Worm (Caenorhabditis elegans) whole organism, L1 larva: Measurements from ENCODE around the gene T05A8.11.

ENCODE experiments used
- C04F5.9 ChIP-seq: sonication (generic microtip); optimal IDR thresholded peaks from 2 replicates; lab custom pipeline; 2016; ENCODE audit warnings: missing genetic modification characterization, missing compliant biosample characterization
- C16A3.4 ChIP-seq: fragments of 150-350 bp; optimal IDR thresholded peaks from 2 replicates; lab custom pipeline; 2014; ENCODE audit warnings: missing biosample characterization, missing genetic modification characterization
- F16B12.6 ChIP-seq: fragments of 150-350 bp; optimal IDR thresholded peaks from 2 replicates; lab custom pipeline; 2014; ENCODE audit warnings: missing biosample characterization, missing genetic modification characterization
- Y116A8C.19 ChIP-seq: sonication (generic microtip); optimal IDR thresholded peaks from 2 replicates; lab custom pipeline; 2016; ENCODE audit warnings: missing compliant biosample characterization, missing genetic modification characterization, borderline replicate concordance
- aha-1 ChIP-seq: fragments of 150-350 bp; optimal IDR thresholded peaks from 2 replicates; lab custom pipeline; 2014; ENCODE audit warnings: missing biosample characterization, missing genetic modification characterization
- alr-1 ChIP-seq: fragments of 200-800 bp; sonication (Bioruptor generic); optimal IDR thresholded peaks from 2 replicates; lab custom pipeline; 2018; ENCODE audit warnings: borderline replicate concordance, mild to moderate bottlenecking, missing genetic modification characterization, missing compliant biosample characterization
- aly-2 ChIP-seq: fragments of 150-350 bp; optimal IDR thresholded peaks from 2 replicates; lab custom pipeline; 2014; ENCODE audit warnings: missing biosample characterization, missing genetic modification characterization
- ama-1 ChIP-seq: fragments of 150-350 bp; optimal IDR thresholded peaks from 2 replicates; lab custom pipeline; 2014
- blmp-1 ChIP-seq: fragments of 150-350 bp; optimal IDR thresholded peaks from 2 replicates; lab custom pipeline; 2014; ENCODE audit warnings: missing biosample characterization, missing genetic modification characterization
- ceh-82 ChIP-seq, 3 experiments: fragments of 150-350 bp in 1 of 3; sonication (generic microtip) in 2 of 3; optimal IDR thresholded peaks; 2 replicates each; lab custom pipeline; 2014 to 2017; ENCODE audit warnings: missing biosample characterization in 3 of 3, missing genetic modification characterization in 3 of 3
- ces-1 ChIP-seq: fragments of 150-350 bp; optimal IDR thresholded peaks from 2 replicates; lab custom pipeline; 2014; ENCODE audit warnings: missing biosample characterization, missing genetic modification reagents, missing genetic modification characterization
- dpl-1 ChIP-seq, 3 experiments: fragments of 150-350 bp in 2 of 3; sonication (generic microtip) in 1 of 3; optimal IDR thresholded peaks; 2 replicates each; lab custom pipeline; 2014 to 2017; ENCODE audit warnings: missing biosample characterization in 3 of 3, missing genetic modification characterization in 3 of 3, missing genetic modification reagents in 3 of 3
- dsc-1 ChIP-seq: sonication (generic microtip); optimal IDR thresholded peaks from 2 replicates; lab custom pipeline; 2016; ENCODE audit warnings: mild to moderate bottlenecking, missing genetic modification characterization, missing compliant biosample characterization
- egl-13 ChIP-seq: sonication (generic microtip); optimal IDR thresholded peaks from 2 replicates; lab custom pipeline; 2016; ENCODE audit warnings: missing genotype, missing genetic modification reagents, missing genetic modification characterization, missing compliant biosample characterization
- egl-27 ChIP-seq, 2 experiments: fragments of 150-350 bp in 1 of 2; sonication (generic microtip); optimal IDR thresholded peaks; 3 replicates each; lab custom pipeline; 2017 to 2018; ENCODE audit warnings: missing biosample characterization in 2 of 2, missing genetic modification characterization in 2 of 2, missing genetic modification reagents in 2 of 2
- elt-2 ChIP-seq: sonication (generic microtip); optimal IDR thresholded peaks from 2 replicates; lab custom pipeline; 2016; ENCODE audit warnings: missing genetic modification characterization, mild to moderate bottlenecking, inconsistent platforms, missing compliant biosample characterization, missing genetic modification reagents
- ets-5 ChIP-seq: fragments of 200-800 bp; sonication (Bioruptor generic); IDR thresholded peaks from 2 replicates; pipeline ENCODE4 v1.3.6; 2022; ENCODE audit warnings: missing genetic modification characterization, missing compliant biosample characterization
- fkh-10 ChIP-seq: sonication (generic microtip); optimal IDR thresholded peaks from 2 replicates; lab custom pipeline; 2017; ENCODE audit warnings: missing biosample characterization, missing genetic modification reagents, missing genetic modification characterization
- fos-1 ChIP-seq: fragments of 150-350 bp; optimal IDR thresholded peaks from 2 replicates; lab custom pipeline; 2014; ENCODE audit warnings: missing biosample characterization, missing genetic modification characterization
- grh-1 ChIP-seq: fragments of 200-800 bp; sonication (Bioruptor generic); IDR thresholded peaks from 2 replicates; pipeline ENCODE4 v1.3.6; 2022; ENCODE audit warnings: missing genetic modification reagents, missing genetic modification characterization, missing compliant biosample characterization
- irx-1 ChIP-seq: sonication (generic microtip); optimal IDR thresholded peaks from 2 replicates; lab custom pipeline; 2016; ENCODE audit warnings: missing genetic modification characterization, missing compliant biosample characterization
- isw-1 ChIP-seq: fragments of 200-800 bp; sonication (Bioruptor generic); IDR thresholded peaks from 2 replicates; pipeline ENCODE4 v1.3.6; 2022; ENCODE audit warnings: missing genetic modification characterization, missing compliant biosample characterization
- jun-1 ChIP-seq: fragments of 150-350 bp; optimal IDR thresholded peaks from 2 replicates; lab custom pipeline; 2014; ENCODE audit warnings: missing biosample characterization, missing genetic modification reagents, missing genetic modification characterization
- lin-13 ChIP-seq: fragments of 150-350 bp; optimal IDR thresholded peaks from 2 replicates; lab custom pipeline; 2014; ENCODE audit warnings: missing biosample characterization, missing genetic modification reagents, missing genetic modification characterization
- lin-35 ChIP-seq, 2 experiments: fragments of 150-350 bp; optimal IDR thresholded peaks; 2 replicates each; lab custom pipeline; 2014; ENCODE audit warnings: missing biosample characterization in 2 of 2, missing genetic modification characterization in 2 of 2, missing genetic modification reagents in 2 of 2
- lin-39 ChIP-seq: fragments of 150-350 bp; optimal IDR thresholded peaks from 2 replicates; lab custom pipeline; 2014; ENCODE audit warnings: missing biosample characterization, missing genetic modification reagents, missing genetic modification characterization
- lsy-2 ChIP-seq, 2 experiments: fragments of 150-350 bp; optimal IDR thresholded peaks; 2 replicates each; lab custom pipeline; 2014; ENCODE audit warnings: missing biosample characterization in 2 of 2, missing genetic modification characterization in 2 of 2
- mab-9 ChIP-seq: fragments of 200-800 bp; sonication (Bioruptor generic); IDR thresholded peaks from 2 replicates; pipeline ENCODE4 v1.3.6; 2022; ENCODE audit warnings: missing genetic modification reagents, missing genetic modification characterization, missing compliant biosample characterization
- mdl-1 ChIP-seq, 2 experiments: fragments of 150-350 bp; optimal IDR thresholded peaks; 2 replicates each; lab custom pipeline; 2014 to 2017; ENCODE audit warnings: missing biosample characterization in 2 of 2, missing genetic modification characterization in 2 of 2, inconsistent platforms in 1 of 2
- mef-2 ChIP-seq: fragments of 150-350 bp; optimal IDR thresholded peaks from 2 replicates; lab custom pipeline; 2014; ENCODE audit warnings: missing biosample characterization, missing genetic modification characterization
- mep-1 ChIP-seq: fragments of 150-350 bp; optimal IDR thresholded peaks from 2 replicates; lab custom pipeline; 2014; ENCODE audit warnings: missing biosample characterization, missing genetic modification characterization
- nhr-11 ChIP-seq: fragments of 150-350 bp; optimal IDR thresholded peaks from 2 replicates; lab custom pipeline; 2014; ENCODE audit warnings: missing biosample characterization, missing genetic modification characterization
- nhr-12 ChIP-seq: sonication (generic microtip); optimal IDR thresholded peaks from 2 replicates; lab custom pipeline; 2017; ENCODE audit warnings: missing biosample characterization, missing genetic modification characterization
- nhr-20 ChIP-seq: sonication (generic microtip); optimal IDR thresholded peaks from 2 replicates; lab custom pipeline; 2016; ENCODE audit warnings: mild to moderate bottlenecking, missing genetic modification characterization, missing compliant biosample characterization
- nhr-47 ChIP-seq: sonication (generic microtip); optimal IDR thresholded peaks from 2 replicates; lab custom pipeline; 2016; ENCODE audit warnings: mild to moderate bottlenecking, missing genetic modification characterization, moderate library complexity, missing compliant biosample characterization
- nhr-84 ChIP-seq: sonication (generic microtip); optimal IDR thresholded peaks from 2 replicates; lab custom pipeline; 2017; ENCODE audit warnings: missing biosample characterization, missing genetic modification characterization
- nhr-85 ChIP-seq: sonication (generic microtip); peaks from one replicate; lab custom pipeline; 2016; ENCODE audit warnings: missing genetic modification characterization, inconsistent platforms, missing compliant biosample characterization
- pqm-1 ChIP-seq: sonication (generic microtip); optimal IDR thresholded peaks from 3 replicates; lab custom pipeline; 2017; ENCODE audit warnings: missing biosample characterization, missing genetic modification characterization
- skn-1 ChIP-seq: fragments of 150-350 bp; optimal IDR thresholded peaks from 2 replicates; lab custom pipeline; 2014; ENCODE audit warnings: missing biosample characterization, missing genetic modification characterization
- sptf-1 ChIP-seq: fragments of 150-350 bp; optimal IDR thresholded peaks from 2 replicates; lab custom pipeline; 2014; ENCODE audit warnings: missing biosample characterization, missing genetic modification characterization
- sup-37 ChIP-seq: fragments of 200-800 bp; sonication (Bioruptor generic); optimal IDR thresholded peaks from 2 replicates; lab custom pipeline; 2018; ENCODE audit warnings: mild to moderate bottlenecking, missing genetic modification characterization, missing compliant biosample characterization
- tlp-1 ChIP-seq: fragments of 150-350 bp; optimal IDR thresholded peaks from 2 replicates; lab custom pipeline; 2014; ENCODE audit warnings: missing biosample characterization, missing genetic modification characterization
- unc-130 ChIP-seq: fragments of 150-350 bp; optimal IDR thresholded peaks from 2 replicates; lab custom pipeline; 2017; ENCODE audit warnings: missing biosample characterization, missing genetic modification characterization, inconsistent platforms
- unc-62 ChIP-seq: fragments of 150-350 bp; optimal IDR thresholded peaks from 2 replicates; lab custom pipeline; 2014; ENCODE audit warnings: missing biosample characterization, missing genetic modification reagents, missing genetic modification characterization
- vab-15 ChIP-seq: sonication (generic microtip); optimal IDR thresholded peaks from 2 replicates; lab custom pipeline; 2017; ENCODE audit warnings: missing genotype, mild to moderate bottlenecking, missing genetic modification characterization, missing compliant biosample characterization
- xbp-1 ChIP-seq: sonication (generic microtip); optimal IDR thresholded peaks from 2 replicates; lab custom pipeline; 2016; ENCODE audit warnings: missing genetic modification characterization, missing compliant biosample characterization

T05A8.11 gene

DNA sequence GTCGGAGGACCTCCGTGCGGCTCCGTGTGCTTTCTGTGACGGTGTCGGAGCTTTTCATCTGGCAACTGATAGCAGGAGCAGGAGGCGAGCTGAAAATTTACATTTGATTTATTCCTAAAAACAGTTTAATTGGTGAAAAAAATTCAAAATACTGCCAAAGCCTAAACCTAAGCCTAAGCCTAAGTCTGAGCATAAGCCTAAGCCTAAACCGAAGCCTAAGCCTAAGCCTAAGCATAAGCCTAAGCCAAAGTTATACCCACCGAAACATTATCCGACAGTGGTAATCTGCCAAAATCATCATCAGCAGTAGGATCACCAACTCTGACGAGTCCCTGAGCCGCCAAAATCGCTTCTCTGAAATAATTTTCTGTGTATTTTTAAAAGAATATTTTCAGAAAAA, 40.7 kb downstream of the T05A8.11 start:
- TF ChIP-seq aly-2 (tag; lab: Kevin White, UChicago) (no peak), fkh-10 (GFP tag; lab: Kevin White, UChicago) (no peak), dsc-1 (tag; lab: Kevin White, UChicago) (no peak), lsy-2 (tag; optimal IDR thresholded peaks at IDR 0.05; lab: Kevin White, UChicago) (no peak), sptf-1 (tag; lab: Kevin White, UChicago) (no peak), ama-1 (no peak), mdl-1 (tag; optimal IDR thresholded peaks at IDR 0.05; lab: Kevin White, UChicago) (no peak), fos-1 (tag; lab: Kevin White, UChicago) (no peak), mep-1 (tag; lab: Kevin White, UChicago) (no peak), nhr-12 (no peak), sup-37 (GFP tag; lab: Kevin White, UChicago) (no peak)

DNA sequence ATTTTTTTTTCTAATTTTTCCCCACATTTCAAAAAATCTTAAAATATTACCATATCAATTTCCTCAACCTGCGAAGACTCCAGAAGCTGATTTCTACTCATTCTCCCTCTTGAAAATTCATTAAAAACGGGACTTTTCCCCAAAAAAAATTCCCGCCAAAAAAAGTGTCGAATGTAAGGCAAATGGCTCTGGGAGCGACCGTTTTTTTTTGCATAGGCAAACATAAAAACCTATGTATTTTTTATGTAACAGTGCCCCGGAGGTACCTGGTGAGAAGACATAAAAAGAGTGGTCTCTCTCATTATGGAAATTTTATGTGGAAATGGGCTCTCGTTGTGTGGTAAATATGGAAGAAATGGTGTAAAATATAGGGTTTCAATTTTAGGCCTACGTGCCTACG, 41.3 kb downstream of the T05A8.11 start, which contains the start of gene ceh-87:
TSS of gene ceh-87 (minus strand) at position 101 of the 400 bp plus-strand sequence.
- TF ChIP-seq skn-1 (tag; lab: Kevin White, UChicago), result no peak
- no peak for TF ChIP-seq xbp-1
- no peak for TF ChIP-seq unc-62
- no peak for TF ChIP-seq nhr-85
- TF ChIP-seq jun-1 (tag; lab: Kevin White, UChicago), result no peak
- TF ChIP-seq dpl-1 (GFP tag; optimal IDR thresholded peaks at IDR 0.05; lab: Kevin White, UChicago), result no peak
- TF ChIP-seq blmp-1 (tag; lab: Kevin White, UChicago), result no peak
- TF ChIP-seq lsy-2 (tag; optimal IDR thresholded peaks at IDR 0.05; lab: Kevin White, UChicago), result no peak
- no peak for TF ChIP-seq irx-1 (tag; lab: Kevin White, UChicago)
- TF ChIP-seq sptf-1 (tag; lab: Kevin White, UChicago), result no peak
- no peak for TF ChIP-seq lin-39 (tag; lab: Kevin White, UChicago)
- no peak for TF ChIP-seq grh-1 (GFP tag; lab: Robert Waterston, UW)
- no peak for TF ChIP-seq aha-1 (tag; lab: Kevin White, UChicago)

DNA sequence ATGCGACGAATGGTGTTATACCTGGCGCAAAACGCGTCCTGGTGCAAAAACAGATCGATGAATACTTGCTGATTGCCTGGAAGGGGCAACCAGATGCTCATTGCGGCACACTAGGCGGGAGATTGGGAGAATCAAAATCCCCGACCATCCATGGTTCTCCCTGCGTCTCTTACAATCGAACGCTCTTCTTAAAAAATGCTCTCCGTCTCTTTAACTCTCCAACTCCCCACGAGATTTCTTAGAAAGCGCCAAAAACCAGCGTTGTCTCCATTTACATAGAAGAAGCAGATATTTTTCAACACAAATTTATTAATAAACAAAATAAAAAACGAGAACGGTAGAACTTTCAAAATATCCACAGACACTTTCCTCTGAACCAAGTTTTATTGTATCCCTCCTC, 44.3 kb downstream of the T05A8.11 start, which contains the start of gene F34D6.1:
TSS of gene F34D6.1 (minus strand) at position 101 of the 400 bp plus-strand sequence.
- TF ChIP-seq ces-1 (GFP tag; lab: Kevin White, UChicago) (no peak), blmp-1 (tag; lab: Kevin White, UChicago) (no peak), dpl-1 (GFP tag; optimal IDR thresholded peaks at IDR 0.05; lab: Kevin White, UChicago) (no peak), alr-1 (tag; lab: Kevin White, UChicago) (no peak), ceh-82 (tag; optimal IDR thresholded peaks at IDR 0.05; lab: Kevin White, UChicago) (no peak), unc-130 (tag; lab: Kevin White, UChicago) (no peak), jun-1 (tag; lab: Kevin White, UChicago) (no peak), lin-13 (no peak), C16A3.4 (tag; lab: Kevin White, UChicago) (no peak), fkh-10 (GFP tag; lab: Kevin White, UChicago) (no peak), xbp-1 (no peak), ama-1 (no peak), mef-2 (tag; lab: Kevin White, UChicago) (no peak), F16B12.6 (tag; lab: Kevin White, UChicago) (no peak)

DNA sequence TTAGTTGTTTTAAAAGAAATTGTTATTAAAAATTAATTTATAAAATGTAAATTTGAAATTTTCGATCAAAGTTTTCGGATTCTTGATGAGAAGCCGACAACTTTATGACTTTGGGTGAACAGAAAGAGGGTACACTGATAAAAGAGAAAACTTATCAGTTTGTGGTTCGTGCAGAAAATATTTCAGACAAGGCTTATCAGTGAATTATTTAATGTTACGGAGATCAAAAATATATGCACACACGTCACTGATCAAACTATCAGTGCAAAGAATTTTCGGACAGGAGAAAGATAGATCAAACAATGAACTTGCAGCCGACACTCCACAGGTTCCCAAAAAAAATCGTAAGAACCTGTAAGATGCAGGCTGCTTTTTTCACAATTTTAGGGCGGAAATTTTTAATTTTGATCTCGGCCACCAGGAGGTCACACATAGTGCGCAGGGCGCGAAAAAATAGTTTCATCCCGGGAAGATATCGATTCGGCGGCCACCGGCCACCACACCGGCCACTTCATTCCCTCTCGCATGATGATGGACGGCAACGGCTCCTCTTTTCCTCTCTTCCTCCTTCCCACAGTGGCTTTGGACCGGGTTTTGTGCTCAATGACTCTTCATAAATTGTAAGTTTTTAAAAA, 47.8 kb downstream of the T05A8.11 start, which contains the start of gene F22E5.17:
TSS of gene F22E5.17 (plus strand) at position 508 of the 635 bp plus-strand sequence.
- TF ChIP-seq alr-1 (tag; lab: Kevin White, UChicago), result no peak
- no peak for TF ChIP-seq egl-27 (tag; optimal IDR thresholded peaks at IDR 0.05; lab: Kevin White, UChicago)
- TF ChIP-seq egl-13 (tag; lab: Kevin White, UChicago), result no peak
- peak; percentile 76 for TF ChIP-seq tlp-1
- TF ChIP-seq nhr-20 (tag; lab: Kevin White, UChicago), result no peak
- TF ChIP-seq C04F5.9, result no peak
- peak in 1 of 2 experiments; percentile 10 for TF ChIP-seq lin-35 (GFP tag; optimal IDR thresholded peaks at IDR 0.05; lab: Kevin White, UChicago)
- no peak for TF ChIP-seq aha-1 (tag; lab: Kevin White, UChicago)
- TF ChIP-seq F16B12.6 (tag; lab: Kevin White, UChicago), result no peak
- TF ChIP-seq elt-2 (tag; lab: Kevin White, UChicago), result peak; percentile 93
- TF ChIP-seq pqm-1, result peak; percentile 69
- no peak for TF ChIP-seq nhr-47 (tag; lab: Kevin White, UChicago)
- TF ChIP-seq isw-1, result no peak
- TF ChIP-seq Y116A8C.19 (tag; lab: Kevin White, UChicago), result no peak
- no peak for TF ChIP-seq lin-39 (tag; lab: Kevin White, UChicago)
- no peak for TF ChIP-seq vab-15 (tag; lab: Kevin White, UChicago)
- no peak for TF ChIP-seq dpl-1 (GFP tag; optimal IDR thresholded peaks at IDR 0.05; lab: Kevin White, UChicago)
- no peak for TF ChIP-seq mab-9 (GFP tag; lab: Robert Waterston, UW)
- TF ChIP-seq nhr-84 (tag; lab: Kevin White, UChicago), result no peak
- TF ChIP-seq lin-13, result no peak
- TF ChIP-seq nhr-11 (tag; lab: Kevin White, UChicago), result no peak
- TF ChIP-seq ets-5 (GFP tag; lab: Robert Waterston, UW), result no peak
- TF ChIP-seq irx-1 (tag; lab: Kevin White, UChicago), result no peak
